Worm (Caenorhabditis elegans) whole organism, dauer: ENCODE data around the gene sbsp-1.

ENCODE experiments used
- unc-62 ChIP-seq: sonication (generic microtip); optimal IDR thresholded peaks from 2 replicates; lab custom pipeline; 2017; ENCODE audit warnings: missing biosample characterization, missing genetic modification reagents, missing genetic modification characterization

Gene sbsp-1

DNA sequence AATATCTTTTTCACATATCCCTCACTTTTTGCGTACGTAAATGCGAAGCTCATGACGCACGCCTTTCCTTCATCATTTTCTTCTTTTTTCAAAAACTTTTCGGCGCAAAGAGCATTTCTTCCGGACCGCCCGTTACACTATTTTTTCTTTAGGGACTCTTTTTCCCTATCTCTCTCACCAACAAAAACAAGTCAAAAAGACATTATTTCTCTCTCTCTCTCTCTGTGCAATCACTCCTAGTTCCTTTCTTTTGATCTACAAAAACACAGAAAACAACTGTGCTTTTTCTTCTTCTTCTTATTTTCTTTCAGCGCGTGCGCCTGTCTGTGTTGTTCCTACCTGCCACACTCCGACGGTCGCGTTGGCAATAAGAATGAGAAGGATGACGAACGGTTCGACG, 16.7 kb upstream of the sbsp-1 start:
- TF ChIP-seq unc-62 (GFP tag; lab: Kevin White, UChicago) = no peak

ce11 chrIII:10816800-10817418, 15.8 kb upstream of the sbsp-1 start, which contains the start of gene sca-1:
Gene sca-1, minus strand, starts transcription at chrIII:10816850.
- no peak for TF ChIP-seq unc-62 (GFP tag; lab: Kevin White, UChicago)

- no peak for TF ChIP-seq unc-62 (GFP tag; lab: Kevin White, UChicago)
Measured at ce11 chrIII:10818364-10818763, 14.4 kb upstream of the sbsp-1 start.

ce11 chrIII:10819257-10819656, 13.5 kb upstream of the sbsp-1 start:
- no peak for TF ChIP-seq unc-62 (GFP tag; lab: Kevin White, UChicago)

ce11 chrIII:10819778-10820177, 13.0 kb upstream of the sbsp-1 start:
- no peak for TF ChIP-seq unc-62 (GFP tag; lab: Kevin White, UChicago)

ce11 chrIII:10820592-10821242, 12.0 kb upstream of the sbsp-1 start:
- no peak for TF ChIP-seq unc-62 (GFP tag; lab: Kevin White, UChicago)

DNA sequence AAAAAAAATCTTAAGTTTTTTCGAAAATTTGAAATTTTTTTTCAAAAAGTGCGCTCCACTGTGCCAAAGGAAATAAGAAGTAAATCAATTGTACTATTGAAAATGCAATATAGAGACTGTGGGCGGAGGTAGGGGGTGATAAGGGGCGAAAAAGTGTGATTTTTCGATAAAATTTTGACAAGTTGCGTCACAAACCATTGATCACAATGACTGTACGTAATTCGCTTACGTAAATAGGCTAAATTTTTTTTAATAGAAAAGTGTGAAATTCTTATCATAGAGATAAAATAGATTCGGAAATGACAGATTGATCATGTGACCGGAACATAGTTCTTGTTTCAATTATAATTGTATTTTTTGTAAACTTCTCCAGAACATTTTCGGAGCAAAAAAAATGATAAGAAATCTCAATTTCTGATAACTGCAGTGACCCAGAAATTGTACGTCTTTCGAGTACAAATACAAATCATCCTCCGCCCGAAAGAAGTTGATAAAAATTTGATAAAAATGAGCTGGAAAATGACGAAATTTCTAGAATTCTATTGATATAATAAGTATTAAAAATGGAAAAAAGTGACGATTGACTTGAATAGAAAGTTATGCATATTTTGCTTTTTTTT, 10.1 kb upstream of the sbsp-1 start:
- TF ChIP-seq unc-62 (GFP tag; lab: Kevin White, UChicago) = no peak

ce11 chrIII:10824206-10824605, 8.5 kb upstream of the sbsp-1 start:
- no peak for TF ChIP-seq unc-62 (GFP tag; lab: Kevin White, UChicago)

ce11 chrIII:10825088-10825487, 7.6 kb upstream of the sbsp-1 start:
- TF ChIP-seq unc-62 (GFP tag; lab: Kevin White, UChicago) = no peak

DNA sequence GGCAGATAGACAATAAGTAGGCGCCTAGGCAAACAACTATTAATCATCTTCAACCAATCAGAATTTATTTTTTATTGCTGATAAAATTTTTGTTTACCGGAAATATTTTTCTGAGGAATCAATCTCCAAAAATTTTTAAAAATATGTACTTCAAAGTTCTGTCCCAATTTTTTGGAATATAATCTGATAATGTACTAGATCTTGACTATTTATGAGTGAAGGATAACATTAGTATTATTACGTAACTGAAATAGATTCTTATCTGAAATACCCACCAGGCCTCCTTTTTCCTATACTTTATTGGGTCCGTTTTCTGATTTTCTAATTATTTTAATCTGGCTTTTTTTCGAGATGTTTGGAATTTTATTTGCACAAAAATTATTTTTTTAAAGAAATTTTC, 1.3 kb upstream of the sbsp-1 start:
- TF ChIP-seq unc-62 (GFP tag; lab: Kevin White, UChicago) = no peak

DNA sequence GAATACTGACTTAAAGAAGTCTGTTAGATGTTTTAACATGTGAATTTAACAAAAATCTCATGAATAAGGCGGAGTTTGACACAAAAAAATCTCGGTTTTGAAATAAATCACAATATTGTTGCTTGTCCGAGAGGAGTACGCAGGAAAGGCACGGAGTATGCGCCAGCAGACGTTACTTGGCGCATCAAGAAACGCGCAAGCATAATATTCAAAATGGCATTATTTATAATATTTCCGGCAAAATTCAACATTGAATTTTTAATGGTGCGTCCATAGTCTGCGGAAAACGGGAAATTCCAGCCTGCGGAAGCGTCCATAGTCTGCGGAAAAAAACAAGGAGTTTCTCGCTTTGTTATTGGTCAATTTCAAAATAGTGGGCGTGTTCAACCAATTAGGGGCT, 12.1 kb downstream of the sbsp-1 start, which contains the start of gene pde-12:
TSS of gene pde-12 (minus strand) at position 148 of the 400 bp plus-strand sequence.
- TF ChIP-seq unc-62 (GFP tag; lab: Kevin White, UChicago) = no peak

DNA sequence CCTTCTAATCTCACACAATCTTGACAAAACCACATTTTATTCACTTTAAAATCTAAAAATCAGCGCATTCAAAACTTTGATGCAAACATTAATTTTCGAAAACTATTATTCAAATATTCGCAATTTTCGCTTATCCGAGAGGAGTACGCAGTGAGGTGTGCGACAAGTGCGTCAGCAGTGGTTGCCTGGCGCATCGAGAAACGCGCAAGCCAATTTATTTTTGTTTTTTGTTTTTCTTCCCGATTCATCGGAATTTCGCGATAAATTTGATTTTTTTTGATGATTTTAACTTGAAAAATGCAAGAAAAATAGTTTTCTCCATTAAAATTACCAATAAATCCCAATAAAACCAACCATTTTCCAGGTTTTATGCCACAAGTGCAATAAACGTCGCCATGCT, 16.1 kb downstream of the sbsp-1 start, which contains the start of the genes fbxb-85 and hex-3:
TSS of gene fbxb-85 (minus strand) at position 106 of the 400 bp plus-strand sequence.
TSS of gene hex-3 (plus strand) at position 365 of the 400 bp plus-strand sequence.
- no peak for TF ChIP-seq unc-62 (GFP tag; lab: Kevin White, UChicago)

DNA sequence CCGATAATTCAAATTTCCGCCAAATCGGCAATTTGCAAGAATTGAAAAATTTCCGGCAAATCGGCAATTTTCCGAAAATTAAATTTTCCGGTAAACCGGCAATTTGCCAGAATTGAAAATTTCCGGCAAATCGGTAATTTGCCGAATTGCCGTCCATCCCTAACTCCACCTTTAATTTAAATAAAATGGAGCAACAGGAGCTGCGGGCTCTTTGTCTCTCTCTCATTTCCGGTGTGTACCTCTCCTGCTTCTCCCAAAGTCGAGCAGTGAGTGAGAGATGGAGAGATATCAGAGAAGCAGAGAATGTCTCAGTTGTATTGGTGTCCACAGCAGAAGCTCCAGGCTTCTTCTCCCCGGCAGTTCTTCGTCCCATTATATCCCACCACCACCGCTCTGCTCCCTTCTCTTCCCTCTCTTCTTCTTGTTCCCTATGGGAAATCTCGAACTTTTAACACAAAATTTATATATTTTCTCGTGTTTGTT, 22.7 kb downstream of the sbsp-1 start, which contains the start of gene Y39A1C.1:
TSS of gene Y39A1C.1 (plus strand) at position 51 of the 483 bp plus-strand sequence.
- TF ChIP-seq unc-62 (GFP tag; lab: Kevin White, UChicago) = no peak

ce11 chrIII:10856830-10857229, 24.1 kb downstream of the sbsp-1 start:
- no peak for TF ChIP-seq unc-62 (GFP tag; lab: Kevin White, UChicago)

ce11 chrIII:10857984-10858383, 25.2 kb downstream of the sbsp-1 start, which contains the start of gene oxi-1:
Gene oxi-1, plus strand, starts transcription at chrIII:10858284.
- no peak for TF ChIP-seq unc-62 (GFP tag; lab: Kevin White, UChicago)

DNA sequence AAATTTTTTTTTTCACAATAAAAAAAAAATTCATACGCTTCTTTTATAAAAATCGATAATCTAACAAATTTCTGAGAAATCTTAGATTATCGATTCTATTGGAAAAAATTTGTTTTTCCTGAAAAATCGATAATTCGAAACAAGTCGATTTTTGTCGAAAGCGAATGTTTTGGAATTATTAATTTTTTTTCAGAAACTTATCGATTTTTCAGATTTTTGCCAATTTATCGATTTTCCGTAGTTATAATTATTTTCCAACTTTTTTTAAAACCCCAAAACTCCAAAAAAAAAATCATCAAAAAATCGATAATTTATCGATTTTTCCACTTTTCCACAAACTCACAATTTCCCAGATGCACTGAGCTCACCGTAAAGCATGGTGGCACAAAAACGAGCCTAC, 28.6 kb downstream of the sbsp-1 start:
- no peak for TF ChIP-seq unc-62 (GFP tag; lab: Kevin White, UChicago)
